Fruit fly (Drosophila melanogaster): ENCODE measurements around the gene Mur29B.

The Mur29B gene

dm6 chr2L:8362273-8362954, 10.4 kb downstream of the Mur29B start, which contains the start of gene CG7627 (continued):
- peak; percentile 1 for TF ChIP-seq luna (GFP tag; optimal IDR thresholded peaks at IDR 0.05)
- no peak for TF ChIP-seq CG6791 (GFP tag; IDR thresholded peaks at IDR 0.05; ENCODE audit: partially characterized antibody)
- TF ChIP-seq Dfd (GFP tag; optimal IDR thresholded peaks at IDR 0.05), result no peak
- TF ChIP-seq wdn (GFP tag; IDR thresholded peaks at IDR 0.05), result peak; percentile 58
- TF ChIP-seq CG14667 (GFP tag; IDR thresholded peaks at IDR 0.05), result peak; percentile 82; the same call in 1 of the 2 replicates
- peak; percentile 51 for TF ChIP-seq Usf (GFP tag; optimal IDR thresholded peaks at IDR 0.05)
- TF ChIP-seq CG18262 (tag; optimal IDR thresholded peaks at IDR 0.05), result peak; percentile 74
- peak; percentile 80 for TF ChIP-seq CG7839 (tag; optimal IDR thresholded peaks at IDR 0.05)
- TF ChIP-seq CG12659 (GFP tag; optimal IDR thresholded peaks at IDR 0.05), result peak; percentile 73
- peak; percentile 60 for TF ChIP-seq CG13775 (GFP tag; optimal IDR thresholded peaks at IDR 0.05)
- no peak for TF ChIP-seq Gsc (GFP tag; IDR thresholded peaks at IDR 0.05)
- no peak for TF ChIP-seq Sry-β (GFP tag; optimal IDR thresholded peaks at IDR 0.05)
- no peak for TF ChIP-seq CG4282 (GFP tag; optimal IDR thresholded peaks at IDR 0.05)
- peak; percentile 83 for TF ChIP-seq CG30403 (GFP tag; optimal IDR thresholded peaks at IDR 0.05)
- peak; percentile 31; the same call in 1 of the 3 replicates for TF ChIP-seq gce (GFP tag; IDR thresholded peaks at IDR 0.05)
- peak; percentile 69 for TF ChIP-seq croc (GFP tag; conservative IDR thresholded peaks at IDR 0.05)
- 0 out of 2 replicates have a peak, but pooled peaks have one; percentile 40 for TF ChIP-seq danr (GFP tag; IDR thresholded peaks at IDR 0.05)
- TF ChIP-seq CG6689 (GFP tag; IDR thresholded peaks at IDR 0.05), result peak; percentile 75
- peak; percentile 65 for TF ChIP-seq lbe (GFP tag; optimal IDR thresholded peaks at IDR 0.05)
- TF ChIP-seq CG11398 (GFP tag; optimal IDR thresholded peaks at IDR 0.05), result no peak
- no peak for TF ChIP-seq stwl (tag; optimal IDR thresholded peaks at IDR 0.05)
- peak; percentile 67; the same call in 1 of the 2 replicates for TF ChIP-seq Awh (GFP tag; IDR thresholded peaks at IDR 0.05)
- peak; percentile 26 for TF ChIP-seq Nf-YB (GFP tag; optimal IDR thresholded peaks at IDR 0.05)
- TF ChIP-seq dm (GFP tag; optimal IDR thresholded peaks at IDR 0.05), result peak; percentile 52
- TF ChIP-seq jumu (GFP tag; optimal IDR thresholded peaks at IDR 0.05), result peak; percentile 76
- TF ChIP-seq HLH54F (GFP tag; optimal IDR thresholded peaks at IDR 0.05), result peak; percentile 72
- TF ChIP-seq CG2116 (GFP tag; optimal IDR thresholded peaks at IDR 0.05), result peak; percentile 17
- TF ChIP-seq Ssrp (tag; optimal IDR thresholded peaks at IDR 0.05), result peak; percentile 61
- peak; percentile 48 for TF ChIP-seq nom (GFP tag; optimal IDR thresholded peaks at IDR 0.05)
- peak in 1 of 2 experiments; percentile 15 for TF ChIP-seq Hr78 (GFP tag; optimal IDR thresholded peaks at IDR 0.05)
- peak; percentile 56 to 76 for TF ChIP-seq chif (GFP tag; optimal IDR thresholded peaks at IDR 0.05)
- TF ChIP-seq H2.0 (GFP tag; IDR thresholded peaks at IDR 0.05), result peak; percentile 66
- TF ChIP-seq CG18764 (GFP tag; optimal IDR thresholded peaks at IDR 0.05), result no peak
- TF ChIP-seq chinmo (GFP tag; IDR thresholded peaks at IDR 0.05; ENCODE audit: partially characterized antibody), result peak; percentile 74; the same call in 2 of the 4 replicates
- peak; percentile 74 for TF ChIP-seq bab2 (GFP tag; optimal IDR thresholded peaks at IDR 0.05)
- peak; percentile 60 for TF ChIP-seq CG6854 (GFP tag; optimal IDR thresholded peaks at IDR 0.05)
- no peak for TF ChIP-seq pros (GFP tag; optimal IDR thresholded peaks at IDR 0.05)
- TF ChIP-seq pita (GFP tag; optimal IDR thresholded peaks at IDR 0.05), result no peak
- TF ChIP-seq Neu2 (GFP tag; optimal IDR thresholded peaks at IDR 0.05; ENCODE audit: borderline replicate concordance), result no peak
- TF ChIP-seq cas (GFP tag; IDR thresholded peaks at IDR 0.05), result peak; percentile 44; the same call in 1 of the 2 replicates
- TF ChIP-seq CG32532 (GFP tag; IDR thresholded peaks at IDR 0.05), result peak; percentile 88
- TF ChIP-seq CG31224 (GFP tag; IDR thresholded peaks at IDR 0.05), result peak; percentile 96
- TF ChIP-seq Gug (GFP tag; IDR thresholded peaks at IDR 0.05), result peak; percentile 86
- no peak for TF ChIP-seq CG10321 (GFP tag; IDR thresholded peaks at IDR 0.05)
- peak; percentile 53 for TF ChIP-seq CG15514 (GFP tag; optimal IDR thresholded peaks at IDR 0.05)
- TF ChIP-seq Max (GFP tag; optimal IDR thresholded peaks at IDR 0.05), result peak; percentile 47
- TF ChIP-seq dati (GFP tag; IDR thresholded peaks at IDR 0.05), result peak; percentile 61; the same call in 1 of the 2 replicates
- peak; percentile 82 for TF ChIP-seq CG9727 (GFP tag; optimal IDR thresholded peaks at IDR 0.05)
- no peak for TF ChIP-seq tll (GFP tag; optimal IDR thresholded peaks at IDR 0.05)
